Worm (Caenorhabditis elegans) whole organism, midembryonic: ENCODE results near the gene nstp-7.

Experiments used
- cog-1 ChIP-seq: sonication (generic microtip); optimal IDR thresholded peaks from 2 replicates; lab custom pipeline; 2016; ENCODE audit warnings: missing genetic modification characterization, missing compliant biosample characterization
- flt-1 ChIP-seq: fragments of 200-800 bp; sonication (Bioruptor generic); IDR thresholded peaks from 2 replicates; pipeline ENCODE4 v1.3.6; 2022; ENCODE audit warnings: missing genetic modification characterization, missing compliant biosample characterization
- klf-2 ChIP-seq: fragments of 200-800 bp; sonication (Bioruptor generic); conservative IDR thresholded peaks from 2 replicates; pipeline ENCODE4 v1.3.6; 2022; ENCODE audit warnings: missing genetic modification reagents, missing genetic modification characterization, missing compliant biosample characterization
- med-1 ChIP-seq: sonication (generic microtip); optimal IDR thresholded peaks from 2 replicates; lab custom pipeline; 2017; ENCODE audit warnings: missing genetic modification characterization, mild to moderate bottlenecking, missing compliant biosample characterization, antibody characterized with exemption, missing genetic modification reagents; ENCODE audit not compliant: insufficient read depth
- ref-1 ChIP-seq: fragments of 200-800 bp; sonication (Bioruptor generic); conservative IDR thresholded peaks from 2 replicates; pipeline ENCODE4 v1.3.6; 2022; ENCODE audit warnings: missing genetic modification reagents, missing genetic modification characterization, missing compliant biosample characterization
- ztf-29 ChIP-seq: fragments of 200-800 bp; sonication (Bioruptor generic); IDR thresholded peaks from 2 replicates; pipeline ENCODE4 v1.3.6; 2022; ENCODE audit warnings: missing genetic modification reagents, missing genetic modification characterization, missing compliant biosample characterization

DNA sequence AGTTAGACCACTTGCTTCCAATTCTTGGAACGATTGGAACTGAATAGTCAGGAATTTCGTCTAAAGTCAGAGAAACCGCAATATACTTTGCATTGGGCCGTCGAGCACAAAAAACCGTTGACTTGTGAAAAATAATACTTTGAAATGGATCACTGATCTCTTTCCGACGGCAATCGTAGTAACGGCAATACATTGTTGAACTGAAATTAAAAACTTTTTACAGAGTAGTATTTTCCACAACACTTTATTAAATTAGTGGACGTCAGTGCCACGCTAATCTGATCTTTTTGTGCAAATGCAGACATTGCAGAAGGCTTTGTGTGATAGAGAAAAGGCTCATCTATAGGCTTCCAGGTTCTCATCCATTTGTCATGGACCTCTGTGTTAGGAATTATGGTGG is 29.3 kb upstream of the nstp-7 start:
- TF ChIP-seq ref-1 (GFP tag; lab: Robert Waterston, UW) (no peak), flt-1 (GFP tag; lab: Robert Waterston, UW) (no peak), klf-2 (GFP tag; lab: Robert Waterston, UW) (no peak), ztf-29 (GFP tag; lab: Robert Waterston, UW) (no peak), med-1 (GFP tag; lab: Kevin White, UChicago) (no peak), cog-1 (tag; lab: Kevin White, UChicago) (no peak)
